Worm (Caenorhabditis elegans): ENCODE results near the gene B0244.6.

- no peak for TF ChIP-seq W03F9.2 (tag; optimal IDR thresholded peaks at IDR 0.05)
- no peak for TF ChIP-seq him-1 (tag; optimal IDR thresholded peaks at IDR 0.05)
These were observed 32.0 kb downstream of the B0244.6 start, which contains the start of gene cutl-23 for ce11 chrIII:5769726-5770235.

All from whole organism, L4/young adult.